Worm (Caenorhabditis elegans): ENCODE results near the gene F43B10.1.

Gene F43B10.1

ce11 chrX:16681910-16682493 is 19.4 kb upstream of the F43B10.1 start:
- TF ChIP-seq cebp-2 (GFP tag; IDR thresholded peaks at IDR 0.05), result peak; percentile 98
- no peak for TF ChIP-seq D2030.7 (GFP tag; IDR thresholded peaks at IDR 0.05)
- peak; percentile 97 for TF ChIP-seq dox-1 (GFP tag; IDR thresholded peaks at IDR 0.05)
- peak; percentile 100 for TF ChIP-seq lin-40 (tag; optimal IDR thresholded peaks at IDR 0.05)
- peak; percentile 46; the same call in 1 of the 2 replicates for TF ChIP-seq madf-6 (GFP tag; IDR thresholded peaks at IDR 0.05)
- TF ChIP-seq F23B12.7 (tag; optimal IDR thresholded peaks at IDR 0.05; ENCODE audit: insufficient read depth), result peak; percentile 96
- TF ChIP-seq ztf-22 (GFP tag; optimal IDR thresholded peaks at IDR 0.05), result peak; percentile 80
- TF ChIP-seq ztf-18 (tag; optimal IDR thresholded peaks at IDR 0.05), result peak; percentile 67
- peak; percentile 34 for TF ChIP-seq ceh-79 (tag; optimal IDR thresholded peaks at IDR 0.05)
- TF ChIP-seq egrh-3 (GFP tag; IDR thresholded peaks at IDR 0.05), result peak; percentile 16; the same call in 1 of the 2 replicates
- TF ChIP-seq F52B5.7 (tag; optimal IDR thresholded peaks at IDR 0.05), result peak; percentile 61
- TF ChIP-seq attf-3 (GFP tag; conservative IDR thresholded peaks at IDR 0.05), result peak; percentile 63
- peak; percentile 94 for TF ChIP-seq B0035.1 (tag; optimal IDR thresholded peaks at IDR 0.05)
- peak; percentile 96 for TF ChIP-seq rcor-1 (GFP tag; IDR thresholded peaks at IDR 0.05)
- peak; percentile 90 for TF ChIP-seq lin-54 (GFP tag; optimal IDR thresholded peaks at IDR 0.05)
- TF ChIP-seq egl-18 (GFP tag; IDR thresholded peaks at IDR 0.05), result peak; percentile 94
- TF ChIP-seq F33H1.4 (GFP tag; IDR thresholded peaks at IDR 0.05), result no peak
- peak; percentile 16 for TF ChIP-seq F49E8.2 (tag; optimal IDR thresholded peaks at IDR 0.05; ENCODE audit: insufficient read depth)
- peak; percentile 95 for TF ChIP-seq madf-10 (tag; optimal IDR thresholded peaks at IDR 0.05)
- peak; percentile 51; the same call in 1 of the 2 replicates for TF ChIP-seq Y67H2A.10 (GFP tag; conservative IDR thresholded peaks at IDR 0.05)
- TF ChIP-seq F10E7.11 (tag; optimal IDR thresholded peaks at IDR 0.05), result peak; percentile 26
- TF ChIP-seq atf-7 (tag; optimal IDR thresholded peaks at IDR 0.05), result peak; percentile 97
- TF ChIP-seq tbx-9 (tag; optimal IDR thresholded peaks at IDR 0.05; ENCODE audit: borderline replicate concordance), result no peak
- TF ChIP-seq zfh-2 (GFP tag; conservative IDR thresholded peaks at IDR 0.05), result 0 out of 2 replicates have a peak, but pooled peaks have one; percentile 37
- no peak for TF ChIP-seq ama-1 (optimal IDR thresholded peaks at IDR 0.05)
- TF ChIP-seq ama-1 (GFP tag; optimal IDR thresholded peaks at IDR 0.05), result peak in 1 of 2 experiments; percentile 71
- peak; percentile 70 to 92 for TF ChIP-seq let-607 (tag; optimal IDR thresholded peaks at IDR 0.05)
- TF ChIP-seq aptf-3 (GFP tag; IDR thresholded peaks at IDR 0.05), result no peak
- no peak for TF ChIP-seq madf-8 (GFP tag; conservative IDR thresholded peaks at IDR 0.05)
- peak; percentile 94 for TF ChIP-seq C06A6.2 (GFP tag; conservative IDR thresholded peaks at IDR 0.05)
- no peak for TF ChIP-seq nfya-2 (GFP tag; IDR thresholded peaks at IDR 0.05)
- peak; percentile 78 for TF ChIP-seq madf-3 (GFP tag; IDR thresholded peaks at IDR 0.05)
- no peak for TF ChIP-seq lin-26 (GFP tag; IDR thresholded peaks at IDR 0.05)
- TF ChIP-seq tlf-1 (GFP tag; optimal IDR thresholded peaks at IDR 0.05), result peak; percentile 97
- TF ChIP-seq Y53F4B.3 (GFP tag; IDR thresholded peaks at IDR 0.05), result no peak
- TF ChIP-seq zim-3 (tag; optimal IDR thresholded peaks at IDR 0.05), result peak; percentile 35
- peak; percentile 98 for TF ChIP-seq gei-17 (GFP tag; optimal IDR thresholded peaks at IDR 0.05)
- peak; percentile 83 for TF ChIP-seq nhr-179 (tag; optimal IDR thresholded peaks at IDR 0.05)
- peak; percentile 53 for TF ChIP-seq dpff-1 (tag; optimal IDR thresholded peaks at IDR 0.05)
- TF ChIP-seq hlh-12 (tag; optimal IDR thresholded peaks at IDR 0.05), result no peak
- TF ChIP-seq athp-1 (tag; optimal IDR thresholded peaks at IDR 0.05), result no peak
- TF ChIP-seq ceh-27 (GFP tag; optimal IDR thresholded peaks at IDR 0.05), result peak; percentile 98
- TF ChIP-seq ceh-91 (GFP tag; IDR thresholded peaks at IDR 0.05), result no peak
- no peak for TF ChIP-seq snpc-1.3 (tag; optimal IDR thresholded peaks at IDR 0.05; ENCODE audit: insufficient read depth)
- 0 out of 2 replicates have a peak, but pooled peaks have one; percentile 10 for TF ChIP-seq ztf-25 (GFP tag; IDR thresholded peaks at IDR 0.05)
- TF ChIP-seq ztf-26 (tag; optimal IDR thresholded peaks at IDR 0.05), result peak; percentile 99
- TF ChIP-seq efl-1 (GFP tag; optimal IDR thresholded peaks at IDR 0.05), result no peak
- TF ChIP-seq Y79H2A.3 (GFP tag; conservative IDR thresholded peaks at IDR 0.05), result no peak

Data from whole organism, young adult.